Fruit fly (Drosophila melanogaster) whole organism, embryonic: ENCODE data around the gene CG17145.

Experiments used
- Asciz ChIP-seq: fragments of 200-800 bp; sonication (Bioruptor generic); optimal IDR thresholded peaks from 2 replicates; lab custom pipeline; 2017; ENCODE audit warnings: missing biosample characterization, mild to moderate bottlenecking, missing genetic modification characterization, missing genetic modification reagents
- Bgb ChIP-seq: fragments of 200-800 bp; sonication (Bioruptor generic); IDR thresholded peaks from 2 replicates; pipeline ENCODE4 v1.3.6; 2022; ENCODE audit warnings: missing biosample characterization, missing genetic modification characterization; ENCODE audit not compliant: partially characterized antibody
- CG1024 ChIP-seq: fragments of 200-800 bp; sonication (Bioruptor generic); IDR thresholded peaks from 2 replicates; pipeline ENCODE4 v1.3.6; 2022; ENCODE audit warnings: missing biosample characterization, missing genetic modification characterization
- CG10274 ChIP-seq: fragments of 200-800 bp; sonication (Bioruptor generic); optimal IDR thresholded peaks from 3 replicates; lab custom pipeline; 2017; ENCODE audit warnings: missing biosample characterization, mild to moderate bottlenecking, missing genetic modification characterization
- CG10366 ChIP-seq: fragments of 200-800 bp; sonication (Bioruptor generic); IDR thresholded peaks from 2 replicates; pipeline ENCODE4 v1.3.6; 2022; ENCODE audit warnings: missing biosample characterization, missing genetic modification characterization
- CG10431 ChIP-seq: fragments of 200-800 bp; sonication (Bioruptor generic); optimal IDR thresholded peaks from 3 replicates; lab custom pipeline; 2018; ENCODE audit warnings: missing biosample characterization, mild to moderate bottlenecking, missing genetic modification characterization
- CG12219 ChIP-seq: fragments of 200-800 bp; sonication (Bioruptor generic); optimal IDR thresholded peaks from 3 replicates; lab custom pipeline; 2018; ENCODE audit warnings: missing biosample characterization, mild to moderate bottlenecking, missing genetic modification characterization
- CG12942 ChIP-seq: fragments of 200-800 bp; sonication (Bioruptor generic); optimal IDR thresholded peaks from 3 replicates; lab custom pipeline; 2016; ENCODE audit warnings: missing biosample characterization, missing genetic modification characterization
- CG13424 ChIP-seq: fragments of 200-800 bp; sonication (Bioruptor generic); optimal IDR thresholded peaks from 2 replicates; lab custom pipeline; 2019; ENCODE audit warnings: missing biosample characterization, mild to moderate bottlenecking, missing genetic modification characterization, moderate library complexity
- CG13775 ChIP-seq: fragments of 200-800 bp; sonication (Bioruptor generic); optimal IDR thresholded peaks from 3 replicates; lab custom pipeline; 2017; ENCODE audit warnings: missing biosample characterization, mild to moderate bottlenecking, missing genetic modification characterization
- CG1602 ChIP-seq: fragments of 200-800 bp; sonication (Bioruptor generic); optimal IDR thresholded peaks from 3 replicates; lab custom pipeline; 2016; ENCODE audit warnings: missing biosample characterization, missing genetic modification characterization
- CG16813 ChIP-seq: fragments of 200-800 bp; sonication (Bioruptor generic); IDR thresholded peaks from 3 replicates; pipeline ENCODE4 v1.3.6; 2022; ENCODE audit warnings: missing biosample characterization, missing genetic modification characterization; ENCODE audit not compliant: partially characterized antibody
- CG17359 ChIP-seq: fragments of 200-800 bp; sonication (Bioruptor generic); optimal IDR thresholded peaks from 3 replicates; lab custom pipeline; 2018; ENCODE audit warnings: missing biosample characterization, mild to moderate bottlenecking, missing genetic modification characterization, moderate library complexity
- CG17568 ChIP-seq: fragments of 200-800 bp; sonication (Bioruptor generic); optimal IDR thresholded peaks from 2 replicates; lab custom pipeline; 2018; ENCODE audit warnings: missing biosample characterization, mild to moderate bottlenecking, missing genetic modification characterization, moderate library complexity
- CG18476 ChIP-seq: fragments of 200-800 bp; sonication (Bioruptor generic); optimal IDR thresholded peaks from 2 replicates; lab custom pipeline; 2016; ENCODE audit warnings: missing biosample characterization, mild to moderate bottlenecking, missing genetic modification characterization
- CG2678 ChIP-seq: fragments of 200-800 bp; sonication (Bioruptor generic); optimal IDR thresholded peaks from 3 replicates; lab custom pipeline; 2019; ENCODE audit warnings: missing biosample characterization, mild to moderate bottlenecking, missing genetic modification characterization, moderate library complexity
- CG31388 ChIP-seq: fragments of 200-800 bp; sonication (Bioruptor generic); optimal IDR thresholded peaks from 2 replicates; lab custom pipeline; 2016; ENCODE audit warnings: missing biosample characterization, missing genetic modification characterization
- CG33557 ChIP-seq: fragments of 200-800 bp; sonication (Bioruptor generic); optimal IDR thresholded peaks from 2 replicates; lab custom pipeline; 2019; ENCODE audit warnings: missing biosample characterization, mild to moderate bottlenecking, missing genetic modification characterization, moderate library complexity
- CG34422 ChIP-seq: fragments of 200-800 bp; sonication (Bioruptor generic); IDR thresholded peaks from 3 replicates; pipeline ENCODE4 v1.3.6; 2022; ENCODE audit warnings: missing biosample characterization, missing genetic modification characterization
- CG4360 ChIP-seq: fragments of 200-800 bp; sonication (Bioruptor generic); IDR thresholded peaks from 2 replicates; pipeline ENCODE4 v1.3.6; 2022; ENCODE audit warnings: missing biosample characterization, missing genetic modification characterization
- CG4404 ChIP-seq: fragments of 200-800 bp; sonication (Bioruptor generic); IDR thresholded peaks from 2 replicates; pipeline ENCODE4 v1.3.6; 2022; ENCODE audit warnings: missing biosample characterization, missing genetic modification characterization
- CG4617 ChIP-seq: fragments of 200-800 bp; sonication (Bioruptor generic); optimal IDR thresholded peaks from 3 replicates; lab custom pipeline; 2016; ENCODE audit warnings: missing biosample characterization, missing genetic modification characterization, borderline replicate concordance
- CG4730 ChIP-seq: fragments of 200-800 bp; sonication (Bioruptor generic); IDR thresholded peaks from 2 replicates; pipeline ENCODE4 v1.3.6; 2022; ENCODE audit warnings: missing biosample characterization, missing genetic modification characterization
- CG6683 ChIP-seq: fragments of 200-800 bp; sonication (Bioruptor generic); optimal IDR thresholded peaks from 2 replicates; lab custom pipeline; 2017; ENCODE audit warnings: missing biosample characterization, mild to moderate bottlenecking, missing genetic modification characterization, missing genetic modification reagents
- CG9727 ChIP-seq: fragments of 200-800 bp; sonication (Bioruptor generic); optimal IDR thresholded peaks from 3 replicates; lab custom pipeline; 2017; ENCODE audit warnings: missing biosample characterization, mild to moderate bottlenecking, missing genetic modification characterization
- CG9817 ChIP-seq: fragments of 200-800 bp; sonication (Bioruptor generic); optimal IDR thresholded peaks from 2 replicates; lab custom pipeline; 2018; ENCODE audit warnings: missing biosample characterization, mild to moderate bottlenecking, missing genetic modification characterization, moderate library complexity
- D ChIP-seq, 2 experiments: fragments of 200-800 bp in 1 of 2; fragments of >200 bp in 1 of 2; sonication (Bioruptor generic) in 1 of 2; optimal IDR thresholded peaks; 2 replicates in 1 of 2; 3 replicates in 1 of 2; lab custom pipeline; 2017; ENCODE audit warnings: mild to moderate bottlenecking in 1 of 2, missing biosample characterization in 1 of 2, missing genetic modification characterization in 1 of 2, missing genetic modification reagents in 1 of 2
- HHEX ChIP-seq: fragments of 200-800 bp; sonication (Bioruptor generic); optimal IDR thresholded peaks from 3 replicates; lab custom pipeline; 2017; ENCODE audit warnings: missing biosample characterization, mild to moderate bottlenecking, missing genetic modification characterization, missing genetic modification reagents
- HmgZ ChIP-seq: fragments of 200-800 bp; sonication (Bioruptor generic); optimal IDR thresholded peaks from 2 replicates; lab custom pipeline; 2018; ENCODE audit warnings: missing biosample characterization, mild to moderate bottlenecking, missing genetic modification characterization
- MBD-R2 ChIP-seq: fragments of 200-800 bp; sonication (Bioruptor generic); IDR thresholded peaks from 2 replicates; pipeline ENCODE4 v1.3.6; 2022; ENCODE audit warnings: missing biosample characterization, missing genetic modification characterization
- Max ChIP-seq: fragments of 200-800 bp; sonication (Bioruptor generic); optimal IDR thresholded peaks from 2 replicates; lab custom pipeline; 2016; ENCODE audit warnings: missing biosample characterization, mild to moderate bottlenecking, missing genetic modification characterization
- Tbp ChIP-seq: fragments of >200 bp; optimal IDR thresholded peaks from 2 replicates; lab custom pipeline; 2018; ENCODE audit warnings: missing biosample characterization, missing genetic modification characterization
- Xrp1 ChIP-seq: fragments of 200-800 bp; sonication (Bioruptor generic); IDR thresholded peaks from 2 replicates; pipeline ENCODE4 v1.3.6; 2022; ENCODE audit warnings: missing biosample characterization, missing genetic modification characterization
- YL-1 ChIP-seq: fragments of 200-800 bp; sonication (Bioruptor generic); optimal IDR thresholded peaks from 3 replicates; lab custom pipeline; 2017; ENCODE audit warnings: missing biosample characterization, mild to moderate bottlenecking, missing genetic modification characterization
- ab ChIP-seq: fragments of 200-800 bp; sonication (Bioruptor generic); optimal IDR thresholded peaks from 2 replicates; lab custom pipeline; 2016; ENCODE audit warnings: missing biosample characterization, missing genetic modification characterization
- dmrt11E ChIP-seq: fragments of 200-800 bp; sonication (Bioruptor generic); optimal IDR thresholded peaks from 3 replicates; lab custom pipeline; 2018; ENCODE audit warnings: missing biosample characterization, mild to moderate bottlenecking, missing genetic modification characterization, moderate library complexity
- jing ChIP-seq: fragments of 200-800 bp; sonication (Bioruptor generic); optimal IDR thresholded peaks from 2 replicates; lab custom pipeline; 2018; ENCODE audit warnings: missing biosample characterization, mild to moderate bottlenecking, missing genetic modification characterization
- kni ChIP-seq: fragments of 200-800 bp; sonication (Bioruptor generic); optimal IDR thresholded peaks from 3 replicates; lab custom pipeline; 2017; ENCODE audit warnings: mild to moderate bottlenecking, missing biosample characterization, missing genetic modification reagents, missing genetic modification characterization
- lmd ChIP-seq: fragments of 200-800 bp; sonication (Bioruptor generic); IDR thresholded peaks from 2 replicates; pipeline ENCODE4 v1.3.6; 2022; ENCODE audit warnings: missing biosample characterization, missing genetic modification characterization
- lola ChIP-seq, 3 experiments: fragments of >200 bp in 2 of 3; fragments of 200-800 bp in 1 of 3; sonication (Bioruptor generic) in 1 of 3; optimal IDR thresholded peaks; 2 replicates each; lab custom pipeline; 2017 to 2019; ENCODE audit warnings: missing biosample characterization in 3 of 3, missing genetic modification characterization in 3 of 3, mild to moderate bottlenecking in 1 of 3, moderate library complexity in 1 of 3
- onecut ChIP-seq: fragments of 200-800 bp; sonication (Bioruptor generic); IDR thresholded peaks from 2 replicates; pipeline ENCODE4 v1.3.6; 2022; ENCODE audit warnings: missing biosample characterization, missing genetic modification characterization
- org-1 ChIP-seq: fragments of 200-800 bp; sonication (Bioruptor generic); optimal IDR thresholded peaks from 2 replicates; lab custom pipeline; 2017; ENCODE audit warnings: missing biosample characterization, missing genetic modification characterization
- p53 ChIP-seq: fragments of 200-800 bp; sonication (Bioruptor generic); optimal IDR thresholded peaks from 2 replicates; lab custom pipeline; 2016; ENCODE audit warnings: missing biosample characterization, missing genetic modification characterization
- pum ChIP-seq: fragments of 200-800 bp; sonication (Bioruptor generic); optimal IDR thresholded peaks from 2 replicates; lab custom pipeline; 2016; ENCODE audit warnings: missing biosample characterization, missing genetic modification characterization
- row ChIP-seq: fragments of 200-800 bp; sonication (Bioruptor generic); IDR thresholded peaks from 3 replicates; pipeline ENCODE4 v1.3.6; 2022; ENCODE audit warnings: missing biosample characterization, missing genetic modification characterization
- sim ChIP-seq: fragments of 200-800 bp; sonication (Bioruptor generic); IDR thresholded peaks from 2 replicates; pipeline ENCODE4 v1.3.6; 2022; ENCODE audit warnings: missing biosample characterization, missing genetic modification characterization
- ssp ChIP-seq: fragments of 200-800 bp; sonication (Bioruptor generic); IDR thresholded peaks from 2 replicates; pipeline ENCODE4 v1.3.6; 2022; ENCODE audit warnings: missing biosample characterization, missing genetic modification characterization

CG17145 gene

DNA sequence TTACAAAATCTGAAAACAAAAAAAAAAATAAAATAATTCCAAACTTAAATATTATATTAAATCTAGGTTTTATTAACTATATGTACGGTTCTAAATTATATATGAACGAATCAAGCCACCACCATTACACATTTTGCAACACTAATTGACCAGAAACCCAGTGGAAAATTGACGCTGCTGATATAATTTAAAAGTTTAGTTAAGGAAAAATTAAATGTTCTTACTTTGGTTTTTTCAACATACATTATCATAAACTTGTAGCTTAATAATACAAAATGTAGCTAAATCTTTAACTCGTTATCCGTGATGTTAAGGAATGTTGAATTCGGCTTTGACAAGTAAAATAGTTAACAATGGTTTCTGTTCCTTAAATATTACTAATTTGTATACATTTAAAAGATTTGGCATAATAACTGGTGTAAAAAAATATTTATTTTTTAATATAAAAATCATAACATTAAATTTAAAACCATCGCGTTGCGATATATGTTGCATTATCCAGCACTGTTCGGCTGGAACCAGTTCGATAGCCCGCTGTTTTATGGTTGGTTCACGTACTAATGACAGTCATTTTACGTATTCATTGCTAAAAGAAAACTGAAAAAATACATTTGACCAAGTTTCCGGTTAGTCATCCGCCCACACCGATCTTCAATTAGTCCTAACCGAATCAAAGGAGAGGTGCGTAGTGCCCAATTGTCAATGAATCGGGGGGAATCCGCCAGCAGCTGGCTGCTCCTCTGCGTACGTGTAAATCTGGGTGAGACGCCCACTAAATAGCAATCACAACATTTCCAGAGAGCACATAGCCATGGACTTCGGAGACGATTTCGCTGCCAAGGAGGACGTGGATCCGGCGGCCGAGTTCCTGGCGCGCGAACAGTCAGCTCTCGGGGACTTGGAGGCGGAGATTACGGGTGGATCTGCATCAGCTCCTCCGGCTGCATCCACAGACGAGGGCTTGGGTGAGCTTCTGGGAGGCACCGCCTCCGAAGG, 20.7 kb downstream of the CG17145 start (continued):
- TF ChIP-seq HHEX (peak; percentile 2), p53 (no peak), CG16813 (GFP tag; lab: Robert Waterston, UW) (peak; percentile 72), ab (GFP tag; lab: Kevin White, UChicago) (no peak), CG13775 (peak; percentile 78), Bgb (GFP tag; lab: Robert Waterston, UW) (peak; percentile 68), CG10431 (GFP tag; lab: Kevin White, UChicago) (no peak), CG4730 (peak; percentile 48; the same call in 1 of the 2 replicates), dmrt11E (tag; lab: Kevin White, UChicago) (peak; percentile 30), Xrp1 (GFP tag; lab: Robert Waterston, UW) (peak; percentile 71), sim (0 out of 2 replicates have a peak, but pooled peaks have one; percentile 7), CG1602 (GFP tag; lab: Kevin White, UChicago) (peak; percentile 39), Asciz (GFP tag; lab: Kevin White, UChicago) (peak; percentile 56), kni (no peak), Tbp (GFP tag; lab: Kevin White, UChicago) (no peak), YL-1 (GFP tag; lab: Kevin White, UChicago) (no peak), CG10366 (peak; percentile 27), CG10274 (no peak), CG33557 (GFP tag; lab: Kevin White, UChicago) (peak; percentile 39), HmgZ (peak; percentile 9), CG17568 (GFP tag; lab: Kevin White, UChicago) (no peak), jing (GFP tag; lab: Kevin White, UChicago) (peak; percentile 7), CG9727 (GFP tag; lab: Kevin White, UChicago) (peak; percentile 65), CG6683 (GFP tag; lab: Kevin White, UChicago) (peak; percentile 4), D (optimal IDR thresholded peaks at IDR 0.05; lab: Kevin White, UChicago) (no peak), D (GFP tag; optimal IDR thresholded peaks at IDR 0.05; lab: Kevin White, UChicago) (peak; percentile 21), CG4404 (GFP tag; lab: Robert Waterston, UW) (peak; percentile 43), CG9817 (tag; lab: Kevin White, UChicago) (peak; percentile 50), MBD-R2 (peak; percentile 44; the same call in 1 of the 2 replicates), CG12942 (GFP tag; lab: Kevin White, UChicago) (peak; percentile 13), CG4360 (GFP tag; lab: Robert Waterston, UW) (no peak), CG13424 (tag; lab: Kevin White, UChicago) (peak; percentile 75), pum (GFP tag; lab: Kevin White, UChicago) (no peak), onecut (GFP tag; lab: Robert Waterston, UW) (0 out of 2 replicates have a peak, but pooled peaks have one; percentile 10), CG4617 (GFP tag; lab: Kevin White, UChicago) (no peak), ssp (GFP tag; lab: Robert Waterston, UW) (peak; percentile 56), CG17359 (tag; lab: Kevin White, UChicago) (peak; percentile 69), org-1 (GFP tag; lab: Kevin White, UChicago) (peak; percentile 8), CG18476 (GFP tag; lab: Kevin White, UChicago) (peak; percentile 18), CG34422 (GFP tag; lab: Robert Waterston, UW) (peak; percentile 80), CG2678 (tag; lab: Kevin White, UChicago) (peak; percentile 81), CG12219 (GFP tag; lab: Kevin White, UChicago) (peak; percentile 2), lmd (peak; percentile 64), CG31388 (peak; percentile 15), CG1024 (peak; percentile 69; the same call in 1 of the 2 replicates), row (GFP tag; lab: Robert Waterston, UW) (peak; percentile 87), Max (GFP tag; lab: Kevin White, UChicago) (peak; percentile 33), lola (GFP tag; optimal IDR thresholded peaks at IDR 0.05; lab: Kevin White, UChicago) (peak in 1 of 3 experiments; percentile 53)
